Worm (Caenorhabditis elegans) whole organism, early embryonic: ENCODE data around the gene F07B7.12.

Source experiments
- B0310.2 ChIP-seq: sonication (generic microtip); optimal IDR thresholded peaks from 2 replicates; lab custom pipeline; 2016; ENCODE audit warnings: mild to moderate bottlenecking, missing genetic modification characterization, missing compliant biosample characterization
- ama-1 ChIP-seq: fragments of 150-350 bp; optimal IDR thresholded peaks from 2 replicates; lab custom pipeline; 2014
- hmg-4 ChIP-seq: fragments of 200-800 bp; sonication (Bioruptor generic); optimal IDR thresholded peaks from 2 replicates; lab custom pipeline; 2018; ENCODE audit warnings: mild to moderate bottlenecking, missing genetic modification characterization, missing compliant biosample characterization
- scrt-1 ChIP-seq: fragments of 200-800 bp; sonication (Bioruptor generic); IDR thresholded peaks from 2 replicates; pipeline ENCODE4 v1.3.6; 2022; ENCODE audit warnings: missing genetic modification characterization, missing compliant biosample characterization
- tbx-37 ChIP-seq: fragments of 200-800 bp; sonication (Bioruptor generic); conservative IDR thresholded peaks from 2 replicates; pipeline ENCODE4 v1.3.6; 2022; ENCODE audit warnings: missing genetic modification reagents, missing genetic modification characterization, missing compliant biosample characterization

- TF ChIP-seq scrt-1 (no peak), ama-1 (peak; percentile 54), hmg-4 (GFP tag; lab: Kevin White, UChicago) (no peak), B0310.2 (tag; lab: Kevin White, UChicago) (no peak), tbx-37 (GFP tag; lab: Robert Waterston, UW) (no peak)
Measured at ce11 chrV:8898756-8899155, 36.9 kb upstream of the F07B7.12 start, which contains the start of gene frpr-13.
